Fruit fly (Drosophila melanogaster) whole organism: ENCODE data around the gene Gtpx.

Experiments used
- CG8478 ChIP-seq: fragments of >200 bp; optimal IDR thresholded peaks from 2 replicates; lab custom pipeline; 2018; ENCODE audit warnings: inconsistent platforms
- Dll ChIP-seq: fragments of >200 bp; optimal IDR thresholded peaks from 2 replicates; lab custom pipeline; 2017
- pan ChIP-seq: fragments of >200 bp; optimal IDR thresholded peaks from 2 replicates; lab custom pipeline; 2017
- psq ChIP-seq: fragments of >200 bp; optimal IDR thresholded peaks from 2 replicates; lab custom pipeline; 2017
- usp ChIP-seq: fragments of >200 bp; optimal IDR thresholded peaks from 2 replicates; lab custom pipeline; 2017; ENCODE audit warnings: missing biosample characterization, missing genetic modification characterization, mixed read lengths

DNA sequence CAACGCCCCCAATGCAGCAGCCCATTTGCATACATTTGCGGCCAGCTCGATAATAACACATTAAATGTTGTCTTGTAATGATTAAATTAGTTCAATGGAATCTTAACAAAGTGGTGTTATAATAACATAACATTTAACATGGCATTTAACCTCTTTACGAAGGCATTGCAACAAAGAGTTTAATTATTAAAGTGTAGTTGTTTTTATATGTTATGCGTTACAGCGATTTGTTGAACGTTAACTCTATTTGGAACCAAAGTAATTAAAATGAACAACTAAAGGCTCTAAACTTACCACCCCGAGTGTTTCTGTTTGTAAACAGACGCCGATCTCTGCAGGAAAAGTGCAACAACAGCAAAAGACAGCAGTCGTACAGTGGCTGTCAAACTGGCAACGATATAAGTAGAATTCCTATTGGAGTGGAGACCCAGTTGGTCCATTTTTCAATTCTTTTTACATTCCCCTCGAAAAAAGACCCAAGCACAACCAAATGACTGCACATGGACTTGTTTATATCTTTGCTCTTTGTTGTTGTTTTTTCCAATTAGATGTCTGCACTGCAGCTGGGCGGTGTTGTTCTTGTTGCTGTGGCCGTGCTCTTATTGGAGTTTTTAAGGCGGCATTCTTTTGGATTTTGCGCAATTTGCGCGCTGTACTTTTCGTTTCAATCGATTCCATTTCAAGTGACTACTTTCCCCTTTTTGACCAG lies 13.0 kb downstream of the Gtpx start:
- TF ChIP-seq CG8478 (lab: Kevin White, UChicago): no peak
- no peak for TF ChIP-seq Dll
- no peak for TF ChIP-seq psq (lab: Kevin White, UChicago)
- no peak for TF ChIP-seq usp (GFP tag; lab: Kevin White, UChicago)
- no peak for TF ChIP-seq pan
